Worm (Caenorhabditis elegans) whole organism, mixed stage, embryonic: ENCODE results near the gene C01G12.3.

ENCODE experiments used
- M03D4.4 ChIP-seq: sonication (generic microtip); optimal IDR thresholded peaks from 2 replicates; lab custom pipeline; 2017; ENCODE audit warnings: mild to moderate bottlenecking, missing genetic modification characterization, missing compliant biosample characterization
- blmp-1 ChIP-seq: fragments of 150-350 bp; optimal IDR thresholded peaks from 2 replicates; lab custom pipeline; 2014; ENCODE audit warnings: missing biosample characterization, missing genetic modification characterization
- ceh-39 ChIP-seq: fragments of 150-350 bp; optimal IDR thresholded peaks from 2 replicates; lab custom pipeline; 2014; ENCODE audit warnings: missing biosample characterization, missing genetic modification characterization
- ceh-43 ChIP-seq: fragments of 200-800 bp; sonication (Bioruptor generic); optimal IDR thresholded peaks from 2 replicates; lab custom pipeline; 2018; ENCODE audit warnings: mild to moderate bottlenecking, missing genetic modification characterization, moderate library complexity, missing compliant biosample characterization
- ceh-83 ChIP-seq: fragments of 200-800 bp; sonication (Bioruptor generic); optimal IDR thresholded peaks from 2 replicates; lab custom pipeline; 2018; ENCODE audit warnings: mild to moderate bottlenecking, missing genetic modification characterization, missing compliant biosample characterization
- ces-1 ChIP-seq: fragments of 150-350 bp; optimal IDR thresholded peaks from 2 replicates; lab custom pipeline; 2014; ENCODE audit warnings: missing biosample characterization, missing genetic modification reagents, missing genetic modification characterization
- cnd-1 ChIP-seq: fragments of 200-800 bp; sonication (Bioruptor generic); optimal IDR thresholded peaks from 2 replicates; lab custom pipeline; 2018; ENCODE audit warnings: mild to moderate bottlenecking, missing genetic modification characterization, missing compliant biosample characterization
- drap-1 ChIP-seq: fragments of 200-800 bp; sonication (Bioruptor generic); optimal IDR thresholded peaks from 3 replicates; lab custom pipeline; 2018; ENCODE audit warnings: mild to moderate bottlenecking, missing genetic modification characterization, missing compliant biosample characterization
- elt-1 ChIP-seq: sonication (generic microtip); optimal IDR thresholded peaks from 2 replicates; lab custom pipeline; 2017; ENCODE audit warnings: missing genetic modification characterization, mild to moderate bottlenecking, missing compliant biosample characterization, antibody characterized with exemption, moderate library complexity, borderline replicate concordance; ENCODE audit not compliant: insufficient read depth
- elt-3 ChIP-seq: fragments of 150-350 bp; optimal IDR thresholded peaks from 2 replicates; lab custom pipeline; 2014; ENCODE audit warnings: missing biosample characterization, missing genetic modification characterization
- ham-2 ChIP-seq: fragments of 200-800 bp; sonication (Bioruptor generic); optimal IDR thresholded peaks from 2 replicates; lab custom pipeline; 2018; ENCODE audit warnings: mild to moderate bottlenecking, missing genetic modification characterization, missing compliant biosample characterization
- lin-13 ChIP-seq: fragments of 150-350 bp; optimal IDR thresholded peaks from 2 replicates; lab custom pipeline; 2014; ENCODE audit warnings: missing biosample characterization, missing genetic modification characterization
- lin-32 ChIP-seq: fragments of 200-800 bp; sonication (Bioruptor generic); optimal IDR thresholded peaks from 2 replicates; lab custom pipeline; 2018; ENCODE audit warnings: mild to moderate bottlenecking, missing genetic modification characterization, missing compliant biosample characterization
- mab-5 ChIP-seq: fragments of 150-350 bp; optimal IDR thresholded peaks from 2 replicates; lab custom pipeline; 2014; ENCODE audit warnings: missing biosample characterization, missing genetic modification characterization
- mep-1 ChIP-seq: fragments of 150-350 bp; optimal IDR thresholded peaks from 2 replicates; lab custom pipeline; 2017; ENCODE audit warnings: missing biosample characterization, missing genetic modification reagents, missing genetic modification characterization, inconsistent platforms
- nhr-12 ChIP-seq: fragments of 150-350 bp; optimal IDR thresholded peaks from 2 replicates; lab custom pipeline; 2014; ENCODE audit warnings: missing biosample characterization, missing genetic modification characterization
- nhr-2 ChIP-seq: fragments of 150-350 bp; optimal IDR thresholded peaks from 2 replicates; lab custom pipeline; 2014; ENCODE audit warnings: missing biosample characterization, missing genetic modification characterization
- nhr-28 ChIP-seq: fragments of 150-350 bp; optimal IDR thresholded peaks from 2 replicates; lab custom pipeline; 2014; ENCODE audit warnings: missing biosample characterization, missing genetic modification characterization
- nhr-76 ChIP-seq: sonication (generic microtip); optimal IDR thresholded peaks from 2 replicates; lab custom pipeline; 2017; ENCODE audit warnings: missing biosample characterization, missing genetic modification characterization
- pha-4 ChIP-seq: fragments of 150-350 bp; optimal IDR thresholded peaks from 2 replicates; lab custom pipeline; 2018; ENCODE audit warnings: missing biosample characterization, missing genetic modification reagents, missing genetic modification characterization
- sem-2 ChIP-seq: fragments of 200-800 bp; sonication (Bioruptor generic); optimal IDR thresholded peaks from 2 replicates; lab custom pipeline; 2018; ENCODE audit warnings: mild to moderate bottlenecking, missing genetic modification characterization, missing compliant biosample characterization
- snpc-4 ChIP-seq: fragments of 150-350 bp; optimal IDR thresholded peaks from 2 replicates; lab custom pipeline; 2014; ENCODE audit warnings: missing biosample characterization, missing genetic modification characterization
- sptf-1 ChIP-seq: sonication (generic microtip); optimal IDR thresholded peaks from 2 replicates; lab custom pipeline; 2017; ENCODE audit warnings: mild to moderate bottlenecking, missing genetic modification characterization, moderate library complexity, missing compliant biosample characterization
- tbx-8 ChIP-seq: fragments of 200-800 bp; sonication (Bioruptor generic); optimal IDR thresholded peaks from 2 replicates; lab custom pipeline; 2018; ENCODE audit warnings: mild to moderate bottlenecking, missing genetic modification characterization, moderate library complexity, missing compliant biosample characterization
- unc-120 ChIP-seq: sonication (generic microtip); optimal IDR thresholded peaks from 2 replicates; lab custom pipeline; 2017; ENCODE audit warnings: missing genetic modification characterization, missing compliant biosample characterization; ENCODE audit not compliant: poor library complexity, severe bottlenecking
- unc-39 ChIP-seq: fragments of 150-350 bp; optimal IDR thresholded peaks from 2 replicates; lab custom pipeline; 2014; ENCODE audit warnings: missing biosample characterization, missing genetic modification characterization
- unc-62 ChIP-seq: fragments of 150-350 bp; optimal IDR thresholded peaks from 2 replicates; lab custom pipeline; 2014; ENCODE audit warnings: missing biosample characterization, missing genetic modification reagents, missing genetic modification characterization
- zip-8 ChIP-seq: fragments of 150-350 bp; optimal IDR thresholded peaks from 2 replicates; lab custom pipeline; 2014; ENCODE audit warnings: missing biosample characterization, missing genetic modification characterization
- ztf-11 ChIP-seq: fragments of 150-350 bp; optimal IDR thresholded peaks from 2 replicates; lab custom pipeline; 2014; ENCODE audit warnings: missing biosample characterization, missing genetic modification characterization

C01G12.3 gene

DNA sequence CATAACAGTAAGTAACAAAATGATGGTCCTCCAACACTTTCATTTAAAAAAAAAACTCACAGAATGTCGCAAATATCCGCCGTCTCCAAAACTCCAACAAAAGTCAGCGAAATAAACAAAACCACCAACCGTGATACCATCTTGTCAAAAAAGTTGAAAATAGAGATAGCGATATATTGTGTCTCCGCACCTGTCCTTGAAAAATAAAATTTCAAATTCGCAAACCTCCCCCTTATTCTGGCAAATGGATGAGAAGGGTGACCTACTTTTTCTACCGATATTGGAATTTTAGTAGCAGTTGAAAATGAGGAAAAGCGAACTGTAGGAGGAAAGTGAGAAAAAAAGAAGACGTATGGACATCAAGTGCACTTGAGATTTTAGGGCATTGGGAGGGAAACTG, 23.4 kb upstream of the C01G12.3 start, which contains the start of gene F19H8.2:
TSS of gene F19H8.2 (minus strand) at position 391 of the 400 bp plus-strand sequence.
- TF ChIP-seq ham-2 (GFP tag; lab: Kevin White, UChicago) (no peak), mep-1 (tag; lab: Kevin White, UChicago) (no peak)
- TF ChIP-seq, all 35 proteins: peak for 0

DNA sequence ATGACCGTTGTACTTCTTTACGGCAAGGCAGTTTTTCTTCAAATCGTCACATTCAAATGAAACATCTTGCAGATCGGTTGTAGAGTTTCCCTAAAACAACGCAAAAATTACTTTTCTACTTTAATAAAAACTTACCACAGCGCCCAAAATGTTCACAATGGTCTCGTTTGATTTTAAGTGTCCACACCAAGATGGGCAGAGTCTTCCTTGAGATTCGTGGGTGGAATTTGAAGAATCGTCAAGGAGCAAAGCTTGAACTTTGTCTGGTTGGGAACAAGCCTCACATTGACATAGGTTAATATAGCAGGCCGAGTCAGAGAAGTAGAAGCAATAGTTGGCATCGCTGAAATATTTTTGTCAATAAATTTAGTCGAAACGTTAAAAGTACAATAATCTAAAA, 22.9 kb upstream of the C01G12.3 start:
- no peak for TF ChIP-seq ceh-83 (GFP tag; lab: Kevin White, UChicago)
- TF ChIP-seq nhr-2 (tag; lab: Kevin White, UChicago), result no peak
- TF ChIP-seq elt-3 (tag; lab: Kevin White, UChicago), result no peak

ce11 chrII:14604261-14604660, 22.2 kb upstream of the C01G12.3 start:
- TF ChIP-seq lin-32 (GFP tag; lab: Kevin White, UChicago), result no peak
- TF ChIP-seq elt-1 (tag; lab: Kevin White, UChicago), result no peak
- no peak for TF ChIP-seq unc-62 (GFP tag; lab: Kevin White, UChicago)
- no peak for TF ChIP-seq mep-1 (tag; lab: Kevin White, UChicago)
- TF ChIP-seq elt-3 (tag; lab: Kevin White, UChicago), result no peak
- TF ChIP-seq unc-39 (tag; lab: Kevin White, UChicago), result no peak
- no peak for TF ChIP-seq nhr-28 (tag; lab: Kevin White, UChicago)
- no peak for TF ChIP-seq nhr-76
- TF ChIP-seq M03D4.4 (tag; lab: Kevin White, UChicago), result no peak
- TF ChIP-seq sem-2, result no peak
- TF ChIP-seq unc-120 (tag; lab: Kevin White, UChicago), result no peak
- TF ChIP-seq nhr-2 (tag; lab: Kevin White, UChicago), result no peak
- no peak for TF ChIP-seq pha-4 (tag; lab: Kevin White, UChicago)
- TF ChIP-seq zip-8, result no peak
- TF ChIP-seq blmp-1 (tag; lab: Kevin White, UChicago), result no peak
- TF ChIP-seq ztf-11 (tag; lab: Kevin White, UChicago), result no peak
- no peak for TF ChIP-seq ceh-43 (GFP tag; lab: Kevin White, UChicago)
- no peak for TF ChIP-seq mab-5 (tag; lab: Kevin White, UChicago)
- no peak for TF ChIP-seq ces-1 (GFP tag; lab: Kevin White, UChicago)
- no peak for TF ChIP-seq snpc-4

DNA sequence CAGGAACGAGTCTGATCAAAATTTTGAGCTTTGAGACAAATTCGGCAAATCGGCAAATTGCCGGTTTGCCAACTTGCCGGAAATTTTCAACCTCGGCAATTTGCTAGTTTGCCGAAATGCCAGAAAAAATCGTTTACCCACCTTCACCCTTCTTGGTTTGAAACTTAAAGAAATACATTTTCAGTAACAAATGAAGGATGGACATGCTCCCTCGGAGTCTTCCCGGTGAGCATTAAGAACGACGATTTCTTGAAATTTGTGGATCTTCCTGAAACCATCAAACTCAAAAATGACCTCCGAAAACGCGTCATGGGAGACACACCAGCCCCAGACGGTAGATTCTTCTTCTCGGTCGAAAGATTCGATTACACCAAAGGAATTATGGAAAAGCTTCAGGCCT, 20.6 kb upstream of the C01G12.3 start:
- no peak for TF ChIP-seq tbx-8 (GFP tag; lab: Kevin White, UChicago)
- TF ChIP-seq cnd-1 (tag; lab: Kevin White, UChicago), result no peak
- TF ChIP-seq drap-1 (GFP tag; lab: Kevin White, UChicago), result no peak
- no peak for TF ChIP-seq ceh-83 (GFP tag; lab: Kevin White, UChicago)
- no peak for TF ChIP-seq nhr-28 (tag; lab: Kevin White, UChicago)
- TF ChIP-seq ztf-11 (tag; lab: Kevin White, UChicago), result no peak

DNA sequence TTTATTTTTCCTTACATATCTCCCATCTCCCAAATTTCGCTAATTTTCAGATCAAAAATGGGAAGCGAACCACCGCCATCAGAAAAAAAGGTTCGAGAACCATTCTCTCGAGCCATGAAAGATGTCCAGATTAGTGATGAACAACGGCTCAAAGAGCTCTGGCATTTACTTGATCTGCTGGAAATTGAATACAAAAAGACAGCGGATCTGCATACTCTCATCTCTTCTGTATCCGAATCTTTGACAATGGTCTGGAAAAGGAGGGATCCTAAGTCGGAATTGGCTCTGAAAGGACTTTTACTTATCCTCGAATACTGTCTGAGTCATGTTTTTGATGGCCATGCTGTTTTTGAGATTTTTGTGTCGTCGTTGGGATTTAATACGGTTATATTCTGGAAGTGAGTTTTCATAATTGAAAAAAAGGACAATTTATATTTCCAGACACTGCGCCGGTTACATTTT, 18.8 kb upstream of the C01G12.3 start, which contains the start of gene tps-2:
TSS of gene tps-2 (plus strand) at position 51 of the 462 bp plus-strand sequence.
- TF ChIP-seq nhr-76 (no peak), pha-4 (tag; lab: Kevin White, UChicago) (no peak), sptf-1 (tag; lab: Kevin White, UChicago) (no peak), nhr-12 (tag; lab: Kevin White, UChicago) (no peak), unc-120 (tag; lab: Kevin White, UChicago) (no peak), lin-13 (no peak), mab-5 (tag; lab: Kevin White, UChicago) (no peak), M03D4.4 (tag; lab: Kevin White, UChicago) (no peak), nhr-28 (tag; lab: Kevin White, UChicago) (no peak), sem-2 (no peak), unc-39 (tag; lab: Kevin White, UChicago) (no peak), ztf-11 (tag; lab: Kevin White, UChicago) (no peak), ceh-39 (tag; lab: Kevin White, UChicago) (no peak), nhr-2 (tag; lab: Kevin White, UChicago) (no peak), ceh-43 (GFP tag; lab: Kevin White, UChicago) (no peak), cnd-1 (tag; lab: Kevin White, UChicago) (no peak), zip-8 (no peak), ces-1 (GFP tag; lab: Kevin White, UChicago) (no peak)
